Worm (Caenorhabditis elegans) whole organism, young adult: Measurements from ENCODE around the gene Y51A2D.13.

Experiments used
- B0261.1 ChIP-seq: sonication (generic microtip); optimal IDR thresholded peaks from 2 replicates; lab custom pipeline; 2016; ENCODE audit warnings: mild to moderate bottlenecking, missing genetic modification characterization, moderate library complexity, missing compliant biosample characterization
- C06A6.2 ChIP-seq: fragments of 200-800 bp; sonication (Bioruptor generic); conservative IDR thresholded peaks from 2 replicates; pipeline ENCODE4 v1.3.6; 2022; ENCODE audit warnings: missing genetic modification characterization, missing compliant biosample characterization
- C17E4.6 ChIP-seq: fragments of 200-800 bp; sonication (Bioruptor generic); IDR thresholded peaks from 2 replicates; pipeline ENCODE4 v1.3.6; 2022; ENCODE audit warnings: missing genetic modification reagents, missing genetic modification characterization, missing compliant biosample characterization
- F33H1.4 ChIP-seq: fragments of 200-800 bp; sonication (Bioruptor generic); IDR thresholded peaks from 2 replicates; pipeline ENCODE4 v1.3.6; 2022; ENCODE audit warnings: missing genetic modification reagents, missing genetic modification characterization, missing compliant biosample characterization
- F39B2.1 ChIP-seq: fragments of 200-800 bp; sonication (Bioruptor generic); IDR thresholded peaks from 2 replicates; pipeline ENCODE4 v1.3.6; 2022; ENCODE audit warnings: missing genetic modification reagents, missing genetic modification characterization, missing compliant biosample characterization
- F49E8.2 ChIP-seq: sonication (generic microtip); optimal IDR thresholded peaks from 3 replicates; lab custom pipeline; 2017; ENCODE audit warnings: missing genetic modification characterization, mild to moderate bottlenecking, missing compliant biosample characterization, antibody characterized with exemption, moderate library complexity; ENCODE audit not compliant: insufficient read depth
- F55B11.4 ChIP-seq: sonication (generic microtip); optimal IDR thresholded peaks from 2 replicates; lab custom pipeline; 2016; ENCODE audit warnings: missing compliant biosample characterization, missing genetic modification characterization, borderline replicate concordance; ENCODE audit not compliant: insufficient read depth
- F57A8.1 ChIP-seq: fragments of 200-800 bp; sonication (Bioruptor generic); optimal IDR thresholded peaks from 2 replicates; lab custom pipeline; 2018; ENCODE audit warnings: mild to moderate bottlenecking, missing genetic modification characterization, moderate library complexity, missing compliant biosample characterization
- F57C9.4 ChIP-seq: sonication (generic microtip); optimal IDR thresholded peaks from 2 replicates; lab custom pipeline; 2017; ENCODE audit warnings: mild to moderate bottlenecking, missing genetic modification characterization, missing compliant biosample characterization
- K12H6.12 ChIP-seq: fragments of 200-800 bp; sonication (Bioruptor generic); optimal IDR thresholded peaks from 2 replicates; lab custom pipeline; 2018; ENCODE audit warnings: mild to moderate bottlenecking, missing genetic modification characterization, missing compliant biosample characterization
- T26A5.8 ChIP-seq: sonication (generic microtip); optimal IDR thresholded peaks from 2 replicates; lab custom pipeline; 2016; ENCODE audit warnings: missing genetic modification characterization, missing compliant biosample characterization
- Y56A3A.18 ChIP-seq: fragments of 200-800 bp; sonication (Bioruptor generic); IDR thresholded peaks from 2 replicates; pipeline ENCODE4 v1.3.6; 2022; ENCODE audit warnings: missing genetic modification reagents, missing genetic modification characterization, missing compliant biosample characterization
- Y95B8A.8 ChIP-seq: fragments of 200-800 bp; sonication (Bioruptor generic); IDR thresholded peaks from 2 replicates; pipeline ENCODE4 v1.3.6; 2022; ENCODE audit warnings: missing genetic modification reagents, missing genetic modification characterization, missing compliant biosample characterization
- ama-1 ChIP-seq, 3 experiments: fragments of 150-350 bp in 1 of 3; sonication (generic microtip) in 2 of 3; optimal IDR thresholded peaks; 2 replicates each; lab custom pipeline; 2014 to 2018; ENCODE audit warnings: missing biosample characterization in 2 of 3, missing genetic modification characterization in 2 of 3, missing genetic modification reagents in 2 of 3
- attf-5 ChIP-seq: fragments of 200-800 bp; sonication (Bioruptor generic); optimal IDR thresholded peaks from 2 replicates; lab custom pipeline; 2018; ENCODE audit warnings: mild to moderate bottlenecking, missing genetic modification characterization, missing compliant biosample characterization
- bed-1 ChIP-seq: fragments of 200-800 bp; sonication (Bioruptor generic); IDR thresholded peaks from 2 replicates; pipeline ENCODE4 v1.3.6; 2022; ENCODE audit warnings: missing genetic modification reagents, missing genetic modification characterization, missing compliant biosample characterization
- cebp-2 ChIP-seq: fragments of 200-800 bp; sonication (Bioruptor generic); IDR thresholded peaks from 2 replicates; pipeline ENCODE4 v1.3.6; 2022; ENCODE audit warnings: missing genetic modification characterization, missing compliant biosample characterization
- ceh-27 ChIP-seq: fragments of 200-800 bp; sonication (Bioruptor generic); optimal IDR thresholded peaks from 2 replicates; lab custom pipeline; 2018; ENCODE audit warnings: mild to moderate bottlenecking, missing genetic modification characterization, moderate library complexity, missing compliant biosample characterization
- ceh-40 ChIP-seq: fragments of 200-800 bp; sonication (Bioruptor generic); IDR thresholded peaks from 2 replicates; pipeline ENCODE4 v1.3.6; 2022; ENCODE audit warnings: missing genetic modification characterization, missing compliant biosample characterization
- ceh-79 ChIP-seq: sonication (generic microtip); optimal IDR thresholded peaks from 2 replicates; lab custom pipeline; 2017; ENCODE audit warnings: mild to moderate bottlenecking, missing genetic modification characterization, missing compliant biosample characterization
- dpff-1 ChIP-seq: sonication (generic microtip); optimal IDR thresholded peaks from 2 replicates; lab custom pipeline; 2017; ENCODE audit warnings: mild to moderate bottlenecking, missing genetic modification characterization, missing compliant biosample characterization
- ekl-4 ChIP-seq: fragments of 200-800 bp; sonication (Bioruptor generic); IDR thresholded peaks from 2 replicates; pipeline ENCODE4 v1.3.6; 2022; ENCODE audit warnings: missing genetic modification reagents, missing genetic modification characterization, missing compliant biosample characterization
- him-1 ChIP-seq: sonication (generic microtip); optimal IDR thresholded peaks from 2 replicates; lab custom pipeline; 2016; ENCODE audit warnings: missing genotype, missing genetic modification reagents, missing genetic modification characterization, missing compliant biosample characterization
- hlh-26 ChIP-seq: fragments of 200-800 bp; sonication (Bioruptor generic); conservative IDR thresholded peaks from 2 replicates; pipeline ENCODE4 v1.3.6; 2022; ENCODE audit warnings: missing genetic modification reagents, missing genetic modification characterization, missing compliant biosample characterization
- hmg-1.2 ChIP-seq: fragments of 200-800 bp; sonication (Bioruptor generic); IDR thresholded peaks from 2 replicates; pipeline ENCODE4 v1.3.6; 2022; ENCODE audit warnings: missing genetic modification reagents, missing genetic modification characterization, missing compliant biosample characterization
- hrde-1 ChIP-seq: sonication (generic microtip); optimal IDR thresholded peaks from 2 replicates; lab custom pipeline; 2016; ENCODE audit warnings: missing genetic modification characterization, mild to moderate bottlenecking, missing compliant biosample characterization, moderate library complexity, missing genotype, missing genetic modification reagents, borderline replicate concordance
- lag-1 ChIP-seq: fragments of 200-800 bp; sonication (Bioruptor generic); IDR thresholded peaks from 2 replicates; pipeline ENCODE4 v1.3.6; 2022; ENCODE audit warnings: missing genetic modification reagents, missing genetic modification characterization, missing compliant biosample characterization
- let-526 ChIP-seq: fragments of 200-800 bp; sonication (Bioruptor generic); IDR thresholded peaks from 2 replicates; pipeline ENCODE4 v1.3.6; 2022; ENCODE audit warnings: missing genetic modification reagents, missing genetic modification characterization, missing compliant biosample characterization
- lin-26 ChIP-seq: fragments of 200-800 bp; sonication (Bioruptor generic); IDR thresholded peaks from 2 replicates; pipeline ENCODE4 v1.3.6; 2022; ENCODE audit warnings: missing genetic modification reagents, missing genetic modification characterization, missing compliant biosample characterization
- lin-40 ChIP-seq: sonication (generic microtip); optimal IDR thresholded peaks from 2 replicates; lab custom pipeline; 2016; ENCODE audit warnings: missing genetic modification characterization, mild to moderate bottlenecking, missing compliant biosample characterization, missing genotype, missing genetic modification reagents
- lin-54 ChIP-seq: fragments of 200-800 bp; sonication (Bioruptor generic); optimal IDR thresholded peaks from 2 replicates; lab custom pipeline; 2018; ENCODE audit warnings: mild to moderate bottlenecking, missing genetic modification characterization, missing compliant biosample characterization
- lsl-1 ChIP-seq: fragments of 200-800 bp; sonication (Bioruptor generic); optimal IDR thresholded peaks from 2 replicates; lab custom pipeline; 2018; ENCODE audit warnings: mild to moderate bottlenecking, missing genetic modification characterization, moderate library complexity, missing compliant biosample characterization
- lsy-27 ChIP-seq: sonication (generic microtip); optimal IDR thresholded peaks from 2 replicates; lab custom pipeline; 2017; ENCODE audit warnings: missing genetic modification characterization, mild to moderate bottlenecking, missing compliant biosample characterization, antibody characterized with exemption, missing genotype, borderline replicate concordance; ENCODE audit not compliant: insufficient read depth
- madf-6 ChIP-seq: fragments of 200-800 bp; sonication (Bioruptor generic); IDR thresholded peaks from 2 replicates; pipeline ENCODE4 v1.3.6; 2022; ENCODE audit warnings: missing genetic modification reagents, missing genetic modification characterization, missing compliant biosample characterization
- mel-28 ChIP-seq: sonication (generic microtip); optimal IDR thresholded peaks from 2 replicates; lab custom pipeline; 2016; ENCODE audit warnings: borderline replicate concordance, mild to moderate bottlenecking, missing genetic modification characterization, missing compliant biosample characterization
- nfyb-1 ChIP-seq: fragments of 200-800 bp; sonication (Bioruptor generic); IDR thresholded peaks from 2 replicates; pipeline ENCODE4 v1.3.6; 2022; ENCODE audit warnings: missing genetic modification reagents, missing genetic modification characterization, missing compliant biosample characterization
- nhr-179 ChIP-seq: sonication (generic microtip); optimal IDR thresholded peaks from 2 replicates; lab custom pipeline; 2016; ENCODE audit warnings: mild to moderate bottlenecking, missing genetic modification characterization, missing compliant biosample characterization
- pbrm-1 ChIP-seq: fragments of 200-800 bp; sonication (Bioruptor generic); IDR thresholded peaks from 2 replicates; pipeline ENCODE4 v1.3.6; 2022; ENCODE audit warnings: missing genetic modification reagents, missing genetic modification characterization, missing compliant biosample characterization
- rec-8 ChIP-seq, 2 experiments: sonication (generic microtip); optimal IDR thresholded peaks; 2 replicates each; lab custom pipeline; 2016; ENCODE audit warnings: mild to moderate bottlenecking in 2 of 2, missing genetic modification characterization in 2 of 2, missing genetic modification reagents in 2 of 2, missing genotype in 2 of 2, missing biosample characterization in 1 of 2, missing compliant biosample characterization in 1 of 2, moderate library complexity in 1 of 2
- snpc-3.4 ChIP-seq: sonication (generic microtip); optimal IDR thresholded peaks from 2 replicates; lab custom pipeline; 2017; ENCODE audit warnings: missing genetic modification characterization, mild to moderate bottlenecking, missing compliant biosample characterization, antibody characterized with exemption, moderate library complexity, missing genotype, missing genetic modification reagents
- tbp1 ChIP-seq: fragments of 200-800 bp; sonication (Bioruptor generic); optimal IDR thresholded peaks from 2 replicates; lab custom pipeline; 2018; ENCODE audit warnings: mild to moderate bottlenecking, missing genetic modification characterization, missing compliant biosample characterization
- tbx-9 ChIP-seq: sonication (generic microtip); optimal IDR thresholded peaks from 2 replicates; lab custom pipeline; 2016; ENCODE audit warnings: borderline replicate concordance, missing genetic modification characterization, inconsistent platforms, missing compliant biosample characterization
- unc-130 ChIP-seq: sonication (generic microtip); optimal IDR thresholded peaks from 2 replicates; lab custom pipeline; 2016; ENCODE audit warnings: missing genetic modification reagents, missing genetic modification characterization, missing compliant biosample characterization
- unc-62 ChIP-seq: fragments of 150-350 bp; optimal IDR thresholded peaks from 2 replicates; lab custom pipeline; 2014; ENCODE audit warnings: missing biosample characterization, missing genetic modification reagents, missing genetic modification characterization
- xnd-1 ChIP-seq: sonication (generic microtip); optimal IDR thresholded peaks from 2 replicates; lab custom pipeline; 2016; ENCODE audit warnings: missing genotype, missing genetic modification reagents, missing genetic modification characterization, missing compliant biosample characterization
- zfh-2 ChIP-seq: fragments of 200-800 bp; sonication (Bioruptor generic); conservative IDR thresholded peaks from 2 replicates; pipeline ENCODE4 v1.3.6; 2022; ENCODE audit warnings: missing genetic modification reagents, missing genetic modification characterization, missing compliant biosample characterization
- zim-3 ChIP-seq: sonication (generic microtip); optimal IDR thresholded peaks from 2 replicates; lab custom pipeline; 2017; ENCODE audit warnings: mild to moderate bottlenecking, missing genetic modification characterization, moderate library complexity, missing compliant biosample characterization
- ztf-18 ChIP-seq: sonication (generic microtip); optimal IDR thresholded peaks from 2 replicates; lab custom pipeline; 2016; ENCODE audit warnings: missing genotype, mild to moderate bottlenecking, missing genetic modification characterization, missing compliant biosample characterization

Y51A2D.13 gene

DNA sequence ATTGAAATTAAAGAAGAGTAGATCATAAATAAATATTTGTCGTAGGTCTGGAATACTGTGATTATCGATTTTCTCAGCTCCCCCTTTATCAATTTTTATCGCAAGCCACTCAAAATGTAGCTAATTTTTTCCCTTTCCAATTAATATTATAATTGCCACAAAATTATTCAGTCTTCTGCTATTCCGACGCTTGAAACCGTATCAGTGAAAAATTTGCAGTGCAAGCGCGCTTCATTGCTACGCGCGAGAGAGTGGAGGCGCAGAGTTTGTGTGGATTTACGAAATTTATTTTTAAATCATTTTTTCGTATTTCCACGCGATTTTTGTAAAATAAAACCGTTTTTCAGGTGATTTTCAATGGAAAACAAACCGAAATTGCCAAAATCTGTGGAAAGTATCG lies 46.0 kb downstream of the Y51A2D.13 start, which contains the start of gene ints-5 (continued):
- TF ChIP-seq Y95B8A.8 (GFP tag; lab: Robert Waterston, UW): no peak
- no peak for TF ChIP-seq C17E4.6 (GFP tag; lab: Robert Waterston, UW)
- TF ChIP-seq dpff-1: no peak
- no peak for TF ChIP-seq ekl-4 (GFP tag; lab: Robert Waterston, UW)
- peak; percentile 38 for TF ChIP-seq K12H6.12 (tag; lab: Kevin White, UChicago)
- TF ChIP-seq snpc-3.4 (tag; lab: Kevin White, UChicago): peak; percentile 36
- TF ChIP-seq madf-6 (GFP tag; lab: Robert Waterston, UW): peak; percentile 76
- no peak for TF ChIP-seq ceh-27 (GFP tag; lab: Kevin White, UChicago)
- TF ChIP-seq xnd-1 (tag; lab: Kevin White, UChicago): peak; percentile 46
- no peak for TF ChIP-seq tbx-9 (tag; lab: Kevin White, UChicago)
- TF ChIP-seq lsy-27 (tag; lab: Kevin White, UChicago): no peak
- TF ChIP-seq lin-26 (GFP tag; lab: Robert Waterston, UW): no peak
- no peak for TF ChIP-seq hrde-1 (tag; lab: Kevin White, UChicago)
- TF ChIP-seq F39B2.1: no peak
- no peak for TF ChIP-seq let-526 (GFP tag; lab: Robert Waterston, UW)
- no peak for TF ChIP-seq zfh-2 (GFP tag; lab: Robert Waterston, UW)
- no peak for TF ChIP-seq ceh-40
- no peak for TF ChIP-seq cebp-2 (GFP tag; lab: Robert Waterston, UW)
- no peak for TF ChIP-seq hlh-26 (GFP tag; lab: Robert Waterston, UW)
- TF ChIP-seq unc-130 (GFP tag; lab: Kevin White, UChicago): no peak
- peak; percentile 8 for TF ChIP-seq ztf-18 (tag; lab: Kevin White, UChicago)
- TF ChIP-seq nhr-179: no peak
- TF ChIP-seq Y56A3A.18: no peak
- TF ChIP-seq F55B11.4 (tag; lab: Kevin White, UChicago): no peak
- TF ChIP-seq hmg-1.2 (GFP tag; lab: Robert Waterston, UW): peak; percentile 99
- TF ChIP-seq F57A8.1 (GFP tag; lab: Kevin White, UChicago): no peak
- TF ChIP-seq bed-1 (GFP tag; lab: Robert Waterston, UW): no peak
- no peak for TF ChIP-seq lin-40 (tag; lab: Kevin White, UChicago)
- no peak for TF ChIP-seq T26A5.8 (tag; lab: Kevin White, UChicago)
- no peak for TF ChIP-seq ceh-79 (tag; lab: Kevin White, UChicago)
- no peak for TF ChIP-seq unc-62 (GFP tag; lab: Kevin White, UChicago)
- peak; percentile 59 for TF ChIP-seq attf-5 (GFP tag; lab: Kevin White, UChicago)
- TF ChIP-seq F49E8.2 (tag; lab: Kevin White, UChicago): no peak
- TF ChIP-seq lsl-1 (GFP tag; lab: Kevin White, UChicago): peak; percentile 56
- no peak for TF ChIP-seq mel-28 (tag; lab: Kevin White, UChicago)
- no peak for TF ChIP-seq rec-8 (tag; optimal IDR thresholded peaks at IDR 0.05; lab: Kevin White, UChicago)
- peak; percentile 24 for TF ChIP-seq lin-54
- peak; percentile 31 for TF ChIP-seq him-1
- TF ChIP-seq F57C9.4 (tag; lab: Kevin White, UChicago): no peak
- no peak for TF ChIP-seq C06A6.2
- 0 out of 2 replicates have a peak, but pooled peaks have one; percentile 8 for TF ChIP-seq F33H1.4
- TF ChIP-seq tbp1 (GFP tag; lab: Kevin White, UChicago): peak; percentile 5
- TF ChIP-seq lag-1: no peak
- no peak for TF ChIP-seq ama-1 (optimal IDR thresholded peaks at IDR 0.05; lab: Kevin White, UChicago)
- TF ChIP-seq ama-1 (GFP tag; optimal IDR thresholded peaks at IDR 0.05; lab: Kevin White, UChicago): no peak
- no peak for TF ChIP-seq zim-3 (tag; lab: Kevin White, UChicago)
- no peak for TF ChIP-seq B0261.1
- no peak for TF ChIP-seq nfyb-1 (GFP tag; lab: Robert Waterston, UW)
- no peak for TF ChIP-seq pbrm-1 (GFP tag; lab: Robert Waterston, UW)
